Worm (Caenorhabditis elegans): ENCODE measurements around the gene C02G6.2.

Gene C02G6.2

ce11 chrV:5919887-5920286 lies 48.0 kb downstream of the C02G6.2 start, which contains the start of gene C04E6.12:
C04E6.12 (minus strand) TSS chrV:5919987.
- TF ChIP-seq zim-3 (tag; optimal IDR thresholded peaks at IDR 0.05) (no peak), bed-2 (GFP tag; IDR thresholded peaks at IDR 0.05) (no peak), T07F8.4 (tag; optimal IDR thresholded peaks at IDR 0.05) (no peak), egl-44 (GFP tag; IDR thresholded peaks at IDR 0.05) (no peak), attf-6 (GFP tag; IDR thresholded peaks at IDR 0.05) (no peak), madf-3 (GFP tag; IDR thresholded peaks at IDR 0.05) (no peak), nhr-27 (tag; optimal IDR thresholded peaks at IDR 0.05) (no peak), ceh-100 (GFP tag; IDR thresholded peaks at IDR 0.05) (no peak), mes-4 (tag; optimal IDR thresholded peaks at IDR 0.05) (no peak), sea-2 (GFP tag; IDR thresholded peaks at IDR 0.05) (no peak)

DNA sequence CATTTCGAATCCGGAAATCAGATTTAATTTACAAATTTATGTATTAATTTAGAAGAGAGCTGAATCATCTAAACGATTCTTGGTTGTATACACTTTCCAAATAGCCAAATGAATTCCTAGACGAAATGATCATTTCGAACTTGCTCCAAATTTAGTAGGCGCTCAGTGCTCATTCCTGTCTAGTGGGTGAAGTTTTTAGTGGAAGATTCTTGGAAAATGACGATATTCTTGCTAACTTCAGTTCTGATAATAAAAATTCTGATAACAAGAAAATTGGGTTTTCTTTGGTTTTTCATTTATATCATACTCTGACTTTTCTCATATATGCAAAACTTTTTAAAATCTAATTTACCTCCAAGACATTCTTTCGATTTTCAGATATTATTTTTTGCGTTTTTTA lies 49.9 kb downstream of the C02G6.2 start:
- TF ChIP-seq hrde-1 (tag; optimal IDR thresholded peaks at IDR 0.05; ENCODE audit: borderline replicate concordance) (no peak), D2030.7 (GFP tag; IDR thresholded peaks at IDR 0.05) (no peak), tlf-1 (GFP tag; optimal IDR thresholded peaks at IDR 0.05) (no peak), lir-1 (GFP tag; conservative IDR thresholded peaks at IDR 0.05) (no peak), F10E7.11 (tag; optimal IDR thresholded peaks at IDR 0.05) (no peak)

ce11 chrV:5922236-5922635 lies 50.4 kb downstream of the C02G6.2 start, which contains the start of gene srsx-18:
srsx-18 (plus strand) TSS chrV:5922536.
- TF ChIP-seq tbx-9 (tag; optimal IDR thresholded peaks at IDR 0.05; ENCODE audit: borderline replicate concordance) (no peak), zim-3 (tag; optimal IDR thresholded peaks at IDR 0.05) (no peak)

Measured in whole organism, young adult.